Fruit fly (Drosophila melanogaster): Measurements from ENCODE around the gene CAH3.

Gene CAH3

DNA sequence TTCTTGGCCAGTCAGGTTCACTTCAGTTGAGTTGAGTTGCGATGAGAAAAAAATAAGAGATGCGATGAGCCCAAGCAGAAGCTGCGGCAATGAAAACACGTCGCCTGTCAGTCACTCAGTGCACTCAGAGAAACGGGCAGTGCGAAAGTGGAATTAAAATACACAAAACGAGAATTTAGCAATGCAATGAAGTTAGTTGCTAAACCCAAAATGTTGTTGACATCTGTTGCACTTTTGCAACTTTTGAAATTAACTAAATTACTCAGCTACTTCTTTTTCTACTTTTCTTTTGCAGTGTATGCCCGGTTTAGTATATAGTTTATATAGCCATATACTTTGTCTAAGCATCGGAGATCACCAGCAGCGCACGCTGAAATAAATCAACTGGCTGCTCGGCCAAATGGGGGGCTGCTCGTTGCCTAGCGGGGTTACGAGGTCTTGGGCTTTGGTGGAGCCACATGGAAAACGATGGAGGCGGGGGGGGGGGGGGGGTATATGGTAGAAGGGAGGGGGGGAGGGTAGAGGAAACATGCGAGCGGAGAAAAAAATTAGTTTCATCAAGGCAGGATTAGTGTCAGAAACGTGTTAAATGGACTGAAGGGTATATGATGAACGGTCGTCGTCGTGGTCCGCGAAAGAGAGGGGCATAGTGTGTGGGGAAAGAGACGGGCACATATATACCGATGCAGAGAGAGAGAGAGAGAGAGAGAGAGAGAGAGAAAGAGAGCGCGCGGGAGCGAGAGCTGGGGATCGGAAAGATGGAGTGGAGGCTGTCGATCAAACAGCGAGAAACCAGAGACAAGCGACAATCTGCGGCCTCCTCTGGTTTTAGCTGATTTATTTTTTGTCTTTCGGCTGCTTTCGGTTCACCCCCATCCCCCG lies 24.3 kb upstream of the CAH3 start (continued):
- TF ChIP-seq CG10669 (GFP tag; optimal IDR thresholded peaks at IDR 0.05) (peak; percentile 71), acj6 (GFP tag; optimal IDR thresholded peaks at IDR 0.05) (peak; percentile 73), topi (GFP tag; optimal IDR thresholded peaks at IDR 0.05) (peak; percentile 64), CG15336 (GFP tag; IDR thresholded peaks at IDR 0.05) (peak; percentile 63; the same call in 1 of the 2 replicates), achi (GFP tag; optimal IDR thresholded peaks at IDR 0.05) (peak; percentile 60), salr (GFP tag; optimal IDR thresholded peaks at IDR 0.05) (peak; percentile 37 to 53), CG9139 (GFP tag; optimal IDR thresholded peaks at IDR 0.05) (peak; percentile 36), spab (GFP tag; optimal IDR thresholded peaks at IDR 0.05) (peak; percentile 62), fd85E (GFP tag; optimal IDR thresholded peaks at IDR 0.05) (no peak), CG3032 (tag; optimal IDR thresholded peaks at IDR 0.05) (peak; percentile 69)

- no peak for TF ChIP-seq Met (GFP tag; optimal IDR thresholded peaks at IDR 0.05)
- no peak for TF ChIP-seq achi (GFP tag; optimal IDR thresholded peaks at IDR 0.05)
- no peak for TF ChIP-seq CG4318 (GFP tag; optimal IDR thresholded peaks at IDR 0.05)
- no peak for TF ChIP-seq CG3032 (tag; optimal IDR thresholded peaks at IDR 0.05)
- TF ChIP-seq vri (GFP tag; optimal IDR thresholded peaks at IDR 0.05), result no peak
- TF ChIP-seq CG1621 (tag; optimal IDR thresholded peaks at IDR 0.05), result no peak
- TF ChIP-seq CG11902 (GFP tag; optimal IDR thresholded peaks at IDR 0.05), result no peak
- no peak for TF ChIP-seq fd59A (GFP tag; optimal IDR thresholded peaks at IDR 0.05)
Measured at dm6 chrX:8658047-8658446, 23.0 kb upstream of the CAH3 start.

dm6 chrX:8660354-8660753 lies 20.7 kb upstream of the CAH3 start:
- TF ChIP-seq svp (GFP tag) (peak; percentile 66), CG6163 (GFP tag; IDR thresholded peaks at IDR 0.05) (0 out of 3 replicates have a peak, but pooled peaks have one; percentile 8), CG1621 (tag; optimal IDR thresholded peaks at IDR 0.05) (no peak), CG31627 (GFP tag; optimal IDR thresholded peaks at IDR 0.05) (peak; percentile 3)

DNA sequence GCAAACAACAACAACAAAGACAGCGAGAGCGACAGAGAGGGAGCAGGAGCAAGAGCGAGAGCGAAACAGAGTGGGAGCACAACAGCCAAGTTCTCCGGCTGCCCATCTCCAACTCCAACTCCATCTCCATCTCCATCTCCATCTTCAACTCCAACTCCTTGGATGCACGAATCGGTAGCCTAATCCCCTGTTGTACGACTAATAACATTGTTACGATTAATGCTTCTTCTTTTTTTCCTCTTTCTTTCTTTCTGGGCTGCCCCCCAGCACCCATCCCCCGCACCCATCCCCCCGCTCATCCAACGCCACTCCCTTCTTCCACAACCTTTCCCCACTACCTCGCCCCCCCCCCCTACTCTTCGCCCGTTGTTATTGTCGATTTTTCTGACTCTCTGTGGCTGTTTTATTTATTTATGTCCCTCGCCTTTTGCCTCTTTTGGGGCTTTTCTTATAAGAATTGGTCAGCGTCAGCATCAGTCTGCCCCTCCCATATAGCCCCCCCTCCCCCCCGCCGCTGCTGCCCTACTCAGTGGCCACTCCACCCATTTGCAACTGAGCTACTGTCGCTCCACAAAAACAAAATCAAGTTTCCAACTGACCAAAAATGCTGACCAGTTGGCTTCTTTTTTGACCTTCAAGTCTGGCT lies 19.8 kb upstream of the CAH3 start:
- TF ChIP-seq dsx (GFP tag; optimal IDR thresholded peaks at IDR 0.05; ENCODE audit: poor library complexity, severe bottlenecking) (peak; percentile 54), CG32006 (GFP tag; optimal IDR thresholded peaks at IDR 0.05) (no peak), Lpt (GFP tag; optimal IDR thresholded peaks at IDR 0.05) (no peak), net (GFP tag; optimal IDR thresholded peaks at IDR 0.05) (no peak)

- no peak for TF ChIP-seq OdsH (GFP tag; optimal IDR thresholded peaks at IDR 0.05)
- no peak for TF ChIP-seq CG3919 (GFP tag; optimal IDR thresholded peaks at IDR 0.05)
- TF ChIP-seq fkh (GFP tag; optimal IDR thresholded peaks at IDR 0.05), result no peak
- TF ChIP-seq Ets96B (tag; optimal IDR thresholded peaks at IDR 0.05), result no peak
- TF ChIP-seq CG31627 (GFP tag; optimal IDR thresholded peaks at IDR 0.05), result no peak
- TF ChIP-seq Sox15 (GFP tag; optimal IDR thresholded peaks at IDR 0.05), result no peak
- TF ChIP-seq acj6 (GFP tag; optimal IDR thresholded peaks at IDR 0.05), result no peak
- TF ChIP-seq pdm3 (GFP tag; optimal IDR thresholded peaks at IDR 0.05), result no peak
- no peak for TF ChIP-seq svp (GFP tag)
- no peak for TF ChIP-seq CG32006 (GFP tag; optimal IDR thresholded peaks at IDR 0.05)
- no peak for TF ChIP-seq salr (GFP tag; optimal IDR thresholded peaks at IDR 0.05)
- TF ChIP-seq Met (GFP tag; optimal IDR thresholded peaks at IDR 0.05), result no peak
- no peak for TF ChIP-seq CG15336 (GFP tag; IDR thresholded peaks at IDR 0.05)
- no peak for TF ChIP-seq Eip78C (GFP tag)
- TF ChIP-seq CG10669 (GFP tag; optimal IDR thresholded peaks at IDR 0.05), result no peak
- no peak for TF ChIP-seq topi (GFP tag; optimal IDR thresholded peaks at IDR 0.05)
- TF ChIP-seq cyc (GFP tag; optimal IDR thresholded peaks at IDR 0.05), result no peak
- no peak for TF ChIP-seq CG6854 (GFP tag; optimal IDR thresholded peaks at IDR 0.05)
- TF ChIP-seq Sox14 (GFP tag; optimal IDR thresholded peaks at IDR 0.05), result no peak
- no peak for TF ChIP-seq esn (GFP tag; optimal IDR thresholded peaks at IDR 0.05)
Measured at dm6 chrX:8662247-8662646, 18.8 kb upstream of the CAH3 start.

Data from whole organism, prepupa.